Worm (Caenorhabditis elegans) whole organism, midembryonic: ENCODE data around the gene F23H12.3.
A peak's percentile ranks its signal among the peaks of the same experiment; 100 is the strongest.

ENCODE experiments used
- T22C8.4 ChIP-seq: fragments of 200-800 bp; sonication (Bioruptor generic); IDR thresholded peaks from 2 replicates; pipeline ENCODE4 v1.3.6; 2022; ENCODE audit warnings: missing genetic modification characterization, missing compliant biosample characterization
- cog-1 ChIP-seq: sonication (generic microtip); optimal IDR thresholded peaks from 2 replicates; lab custom pipeline; 2016; ENCODE audit warnings: missing genetic modification characterization, missing compliant biosample characterization
- flt-1 ChIP-seq: fragments of 200-800 bp; sonication (Bioruptor generic); IDR thresholded peaks from 2 replicates; pipeline ENCODE4 v1.3.6; 2022; ENCODE audit warnings: missing genetic modification characterization, missing compliant biosample characterization
- klf-2 ChIP-seq: fragments of 200-800 bp; sonication (Bioruptor generic); conservative IDR thresholded peaks from 2 replicates; pipeline ENCODE4 v1.3.6; 2022; ENCODE audit warnings: missing genetic modification reagents, missing genetic modification characterization, missing compliant biosample characterization
- med-1 ChIP-seq: sonication (generic microtip); optimal IDR thresholded peaks from 2 replicates; lab custom pipeline; 2017; ENCODE audit warnings: missing genetic modification characterization, mild to moderate bottlenecking, missing compliant biosample characterization, antibody characterized with exemption, missing genetic modification reagents; ENCODE audit not compliant: insufficient read depth
- ref-1 ChIP-seq: fragments of 200-800 bp; sonication (Bioruptor generic); conservative IDR thresholded peaks from 2 replicates; pipeline ENCODE4 v1.3.6; 2022; ENCODE audit warnings: missing genetic modification reagents, missing genetic modification characterization, missing compliant biosample characterization
- tab-1 ChIP-seq: fragments of 200-800 bp; sonication (Bioruptor generic); IDR thresholded peaks from 2 replicates; pipeline ENCODE4 v1.3.6; 2022; ENCODE audit warnings: missing genetic modification characterization, missing compliant biosample characterization
- ztf-23 ChIP-seq: fragments of 200-800 bp; sonication (Bioruptor generic); IDR thresholded peaks from 2 replicates; pipeline ENCODE4 v1.3.6; 2022; ENCODE audit warnings: missing genetic modification reagents, missing genetic modification characterization, missing compliant biosample characterization
- ztf-29 ChIP-seq: fragments of 200-800 bp; sonication (Bioruptor generic); IDR thresholded peaks from 2 replicates; pipeline ENCODE4 v1.3.6; 2022; ENCODE audit warnings: missing genetic modification reagents, missing genetic modification characterization, missing compliant biosample characterization

ce11 chrV:12331820-12332219 is 13.1 kb upstream of the F23H12.3 start:
- TF ChIP-seq tab-1 (GFP tag; lab: Robert Waterston, UW) (peak; percentile 61; the same call in 1 of the 2 replicates), ztf-29 (GFP tag; lab: Robert Waterston, UW) (no peak), med-1 (GFP tag; lab: Kevin White, UChicago) (no peak), flt-1 (GFP tag; lab: Robert Waterston, UW) (peak; percentile 79), ztf-23 (GFP tag; lab: Robert Waterston, UW) (peak; percentile 71), T22C8.4 (GFP tag; lab: Robert Waterston, UW) (no peak), cog-1 (tag; lab: Kevin White, UChicago) (no peak), klf-2 (GFP tag; lab: Robert Waterston, UW) (no peak), ref-1 (peak; percentile 46; the same call in 1 of the 2 replicates)
